Fruit fly (Drosophila melanogaster) whole organism, prepupa: ENCODE results near the gene abd-A.

Experiments
- Blimp-1 ChIP-seq: fragments of 200-800 bp; sonication (Bioruptor generic); optimal IDR thresholded peaks from 3 replicates; lab custom pipeline; 2017; ENCODE audit warnings: missing biosample characterization, missing genetic modification characterization, mild to moderate bottlenecking, moderate library complexity, missing genetic modification reagents
- CG10631 ChIP-seq: fragments of 200-800 bp; sonication (Bioruptor generic); optimal IDR thresholded peaks from 2 replicates; lab custom pipeline; 2016; ENCODE audit warnings: missing biosample characterization, missing genetic modification characterization
- CG11902 ChIP-seq: fragments of 200-800 bp; sonication (Bioruptor generic); optimal IDR thresholded peaks from 3 replicates; lab custom pipeline; 2016; ENCODE audit warnings: missing biosample characterization, missing genetic modification characterization
- CG1621 ChIP-seq: fragments of 200-800 bp; sonication (Bioruptor generic); optimal IDR thresholded peaks from 3 replicates; lab custom pipeline; 2018; ENCODE audit warnings: missing biosample characterization, mild to moderate bottlenecking, missing genetic modification characterization
- CG3032 ChIP-seq: fragments of 200-800 bp; optimal IDR thresholded peaks from 2 replicates; lab custom pipeline; 2019; ENCODE audit warnings: missing biosample characterization, mild to moderate bottlenecking, missing genetic modification characterization, moderate library complexity
- CG32006 ChIP-seq: fragments of 200-800 bp; sonication (Bioruptor generic); optimal IDR thresholded peaks from 3 replicates; lab custom pipeline; 2017; ENCODE audit warnings: missing biosample characterization, mild to moderate bottlenecking, missing genetic modification characterization
- CG34406 ChIP-seq: fragments of 200-800 bp; sonication (Bioruptor generic); optimal IDR thresholded peaks from 3 replicates; lab custom pipeline; 2016; ENCODE audit warnings: missing biosample characterization, missing genetic modification characterization
- CG3919 ChIP-seq: fragments of 200-800 bp; sonication (Bioruptor generic); optimal IDR thresholded peaks from 3 replicates; lab custom pipeline; 2016; ENCODE audit warnings: missing biosample characterization, missing genetic modification characterization
- CG4318 ChIP-seq: fragments of 200-800 bp; sonication (Bioruptor generic); optimal IDR thresholded peaks from 3 replicates; lab custom pipeline; 2017; ENCODE audit warnings: missing biosample characterization, mild to moderate bottlenecking, missing genetic modification characterization
- CG7368 ChIP-seq: fragments of 200-800 bp; sonication (Bioruptor generic); optimal IDR thresholded peaks from 3 replicates; lab custom pipeline; 2016; ENCODE audit warnings: missing biosample characterization, missing genetic modification characterization
- CG8119 ChIP-seq: fragments of 200-800 bp; sonication (Bioruptor generic); IDR thresholded peaks from 3 replicates; pipeline ENCODE4 v1.3.6; 2022; ENCODE audit warnings: missing biosample characterization, missing genetic modification characterization
- CG8632 ChIP-seq: fragments of 200-800 bp; sonication (Bioruptor generic); optimal IDR thresholded peaks from 3 replicates; lab custom pipeline; 2016; ENCODE audit warnings: missing biosample characterization, missing genetic modification characterization
- CG9139 ChIP-seq: fragments of 200-800 bp; sonication (Bioruptor generic); optimal IDR thresholded peaks from 3 replicates; lab custom pipeline; 2017; ENCODE audit warnings: missing biosample characterization, mild to moderate bottlenecking, missing genetic modification characterization
- Eip75B ChIP-seq: fragments of 200-800 bp; sonication (Bioruptor generic); optimal IDR thresholded peaks from 3 replicates; lab custom pipeline; 2016; ENCODE audit warnings: missing biosample characterization, missing genetic modification characterization
- Eip78C ChIP-seq: fragments of 200-800 bp; sonication (Bioruptor generic); peaks from one replicate; lab custom pipeline; 2016; ENCODE audit warnings: missing biosample characterization, missing genetic modification characterization
- Eip93F ChIP-seq: fragments of 200-800 bp; sonication (Bioruptor generic); optimal IDR thresholded peaks from 2 replicates; lab custom pipeline; 2016; ENCODE audit warnings: missing biosample characterization, mild to moderate bottlenecking, missing genetic modification characterization
- Ets21C ChIP-seq: fragments of 200-800 bp; sonication (Bioruptor generic); optimal IDR thresholded peaks from 3 replicates; lab custom pipeline; 2016; ENCODE audit warnings: missing biosample characterization, missing genetic modification characterization
- Ets96B ChIP-seq: fragments of 200-800 bp; optimal IDR thresholded peaks from 2 replicates; lab custom pipeline; 2019; ENCODE audit warnings: missing biosample characterization, mild to moderate bottlenecking, missing genetic modification characterization, moderate library complexity
- Hr38 ChIP-seq: sonication (Bioruptor generic); optimal IDR thresholded peaks from 2 replicates; lab custom pipeline; 2016; ENCODE audit warnings: missing biosample characterization, missing genetic modification characterization
- Hr39 ChIP-seq: fragments of 200-800 bp; sonication (Bioruptor generic); optimal IDR thresholded peaks from 2 replicates; lab custom pipeline; 2016; ENCODE audit warnings: missing biosample characterization, missing genetic modification characterization
- Met ChIP-seq: fragments of 200-800 bp; sonication (Bioruptor generic); optimal IDR thresholded peaks from 3 replicates; lab custom pipeline; 2016; ENCODE audit warnings: missing biosample characterization, missing genetic modification characterization
- OdsH ChIP-seq: fragments of 200-800 bp; sonication (Bioruptor generic); optimal IDR thresholded peaks from 3 replicates; lab custom pipeline; 2016; ENCODE audit warnings: missing biosample characterization, missing genetic modification characterization
- Sox102F ChIP-seq: fragments of 200-800 bp; sonication (Bioruptor generic); optimal IDR thresholded peaks from 2 replicates; lab custom pipeline; 2016; ENCODE audit warnings: missing biosample characterization, mild to moderate bottlenecking, missing genetic modification characterization
- Sox15 ChIP-seq: fragments of 200-800 bp; sonication (Bioruptor generic); optimal IDR thresholded peaks from 3 replicates; lab custom pipeline; 2016; ENCODE audit warnings: missing biosample characterization, missing genetic modification characterization
- acj6 ChIP-seq: fragments of 200-800 bp; sonication (Bioruptor generic); optimal IDR thresholded peaks from 3 replicates; lab custom pipeline; 2016; ENCODE audit warnings: missing biosample characterization, missing genetic modification characterization
- cyc ChIP-seq: fragments of 200-800 bp; sonication (Bioruptor generic); optimal IDR thresholded peaks from 3 replicates; lab custom pipeline; 2016; ENCODE audit warnings: missing biosample characterization, missing genetic modification characterization
- dsx ChIP-seq: fragments of 200-800 bp; optimal IDR thresholded peaks from 3 replicates; lab custom pipeline; 2019; ENCODE audit warnings: missing biosample characterization, mild to moderate bottlenecking, missing genetic modification characterization, moderate library complexity; ENCODE audit not compliant: poor library complexity, severe bottlenecking
- fd85E ChIP-seq: fragments of 200-800 bp; sonication (Bioruptor generic); optimal IDR thresholded peaks from 3 replicates; lab custom pipeline; 2016; ENCODE audit warnings: missing biosample characterization, missing genetic modification characterization
- net ChIP-seq: fragments of 200-800 bp; sonication (Bioruptor generic); optimal IDR thresholded peaks from 3 replicates; lab custom pipeline; 2016; ENCODE audit warnings: missing biosample characterization, missing genetic modification characterization
- pdm3 ChIP-seq: fragments of 200-800 bp; sonication (Bioruptor generic); optimal IDR thresholded peaks from 3 replicates; lab custom pipeline; 2016; ENCODE audit warnings: missing biosample characterization, missing genetic modification characterization
- salr ChIP-seq, 2 experiments: fragments of 200-800 bp; sonication (Bioruptor generic); optimal IDR thresholded peaks; 3 replicates each; lab custom pipeline; 2016 to 2018; ENCODE audit warnings: missing biosample characterization in 2 of 2, missing genetic modification characterization in 2 of 2, mild to moderate bottlenecking in 1 of 2
- svp ChIP-seq: fragments of 200-800 bp; sonication (Bioruptor generic); peaks from one replicate; lab custom pipeline; 2016; ENCODE audit warnings: missing biosample characterization, missing genetic modification characterization
- topi ChIP-seq: fragments of 200-800 bp; sonication (Bioruptor generic); optimal IDR thresholded peaks from 3 replicates; lab custom pipeline; 2016; ENCODE audit warnings: missing biosample characterization, missing genetic modification characterization
- vri ChIP-seq: fragments of 200-800 bp; sonication (Bioruptor generic); optimal IDR thresholded peaks from 3 replicates; lab custom pipeline; 2016; ENCODE audit warnings: missing biosample characterization, mild to moderate bottlenecking, missing genetic modification characterization

The abd-A gene

DNA sequence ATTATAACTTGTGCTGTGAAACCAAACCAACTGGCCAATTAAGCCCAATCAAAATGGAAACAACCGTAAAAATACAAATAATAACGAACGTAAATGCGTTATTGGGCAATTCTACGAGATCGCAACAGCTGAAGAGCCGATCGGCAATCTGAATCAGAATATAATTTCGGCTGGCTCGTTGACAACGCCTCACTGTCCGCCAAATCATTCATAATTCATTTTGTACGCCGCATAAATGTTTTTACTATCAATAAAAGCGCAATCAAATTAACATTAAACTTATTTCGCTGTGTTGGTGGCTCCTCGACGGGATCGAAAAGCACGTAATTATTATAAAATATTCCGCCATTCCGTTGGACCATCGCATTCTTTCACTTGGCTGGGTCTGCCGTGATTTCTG lies 10.9 kb upstream of the abd-A start:
- TF ChIP-seq OdsH (GFP tag; lab: Kevin White, UChicago) (no peak), svp (GFP tag; lab: Kevin White, UChicago) (peak; percentile 38), Ets21C (no peak)

DNA sequence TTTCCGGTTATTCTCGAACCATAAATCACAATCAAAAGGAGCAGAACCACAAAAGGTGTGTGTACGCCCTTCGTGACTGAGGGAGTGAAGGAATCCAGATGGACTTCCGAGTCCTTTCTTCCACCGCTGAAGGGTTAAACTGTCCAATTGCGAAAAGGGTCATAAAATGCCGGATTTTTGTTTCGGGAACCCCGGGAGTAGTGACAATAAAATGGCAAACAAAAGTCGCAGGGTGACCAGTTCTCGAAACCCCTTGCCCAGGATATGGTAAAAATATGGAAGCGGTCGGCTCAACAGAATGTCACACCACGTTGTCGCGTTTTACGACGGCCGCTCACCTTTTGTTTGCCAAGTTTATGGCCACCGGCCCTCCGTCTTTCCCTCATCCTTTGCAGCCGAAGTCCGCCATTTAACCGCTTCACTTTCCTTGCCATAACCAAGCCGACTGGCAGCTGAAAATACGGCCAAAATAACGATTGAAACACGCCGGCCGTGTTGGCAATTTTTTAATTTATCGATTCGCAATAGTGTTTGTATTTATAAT lies 9.8 kb upstream of the abd-A start:
- TF ChIP-seq Eip75B (GFP tag; lab: Kevin White, UChicago) (no peak), Ets96B (tag; lab: Kevin White, UChicago) (no peak), CG3919 (GFP tag; lab: Kevin White, UChicago) (no peak), topi (GFP tag; lab: Kevin White, UChicago) (no peak), Sox102F (GFP tag; lab: Kevin White, UChicago) (no peak), CG34406 (GFP tag; lab: Kevin White, UChicago) (no peak), acj6 (GFP tag; lab: Kevin White, UChicago) (no peak), CG8632 (GFP tag; lab: Kevin White, UChicago) (no peak), Sox15 (no peak), CG3032 (tag; lab: Kevin White, UChicago) (no peak), CG11902 (GFP tag; lab: Kevin White, UChicago) (no peak), Met (GFP tag; lab: Kevin White, UChicago) (no peak), CG7368 (no peak), CG32006 (GFP tag; lab: Kevin White, UChicago) (no peak), Eip93F (GFP tag; lab: Kevin White, UChicago) (no peak), salr (GFP tag; optimal IDR thresholded peaks at IDR 0.05; lab: Kevin White, UChicago) (no peak), CG1621 (tag; lab: Kevin White, UChicago) (no peak), net (no peak), Hr39 (GFP tag; lab: Kevin White, UChicago) (no peak)
- TF ChIP-seq, all 60 proteins: peak for 0

DNA sequence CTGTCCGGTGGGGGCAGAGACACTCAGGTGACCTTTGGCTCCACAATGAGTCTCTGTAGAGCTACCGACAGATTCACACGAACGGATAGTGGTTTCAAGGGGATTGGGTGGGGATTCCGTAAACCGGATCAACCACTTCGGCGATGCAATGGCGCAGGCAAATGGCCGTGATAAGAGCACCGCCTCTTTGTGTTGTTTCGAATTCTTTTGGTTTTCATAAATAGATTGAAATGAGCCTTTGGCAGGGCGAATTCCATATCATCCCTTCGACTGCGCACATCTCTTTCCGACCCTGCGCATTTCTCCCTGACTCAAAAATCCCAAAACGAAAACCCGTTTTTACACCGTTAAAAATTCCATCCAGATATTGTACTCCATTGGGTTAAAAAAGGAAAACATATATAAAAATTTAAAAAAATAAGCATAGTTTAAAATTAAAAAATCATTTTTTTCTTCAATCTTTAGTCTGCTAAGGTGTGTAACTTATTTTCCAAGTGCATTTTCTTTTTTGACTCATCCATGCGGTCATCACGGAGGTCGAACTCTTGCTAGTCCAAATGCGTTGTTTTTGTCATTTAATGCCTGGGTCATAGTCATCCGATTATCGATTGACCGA lies 7.8 kb upstream of the abd-A start:
- no peak for TF ChIP-seq cyc
- no peak for TF ChIP-seq vri
- no peak for TF ChIP-seq CG4318 (GFP tag; lab: Kevin White, UChicago)
- no peak for TF ChIP-seq Blimp-1 (GFP tag; lab: Kevin White, UChicago)
- no peak for TF ChIP-seq Hr38
- no peak for TF ChIP-seq fd85E (GFP tag; lab: Kevin White, UChicago)
- no peak for TF ChIP-seq Sox102F (GFP tag; lab: Kevin White, UChicago)
- no peak for TF ChIP-seq CG3919 (GFP tag; lab: Kevin White, UChicago)
- TF ChIP-seq net: no peak
- peak; percentile 55 for TF ChIP-seq Eip78C
- no peak for TF ChIP-seq dsx (GFP tag; lab: Kevin White, UChicago)
- no peak for TF ChIP-seq Hr39 (GFP tag; lab: Kevin White, UChicago)
- no peak for TF ChIP-seq topi (GFP tag; lab: Kevin White, UChicago)
- no peak for TF ChIP-seq CG9139
- TF ChIP-seq CG8632 (GFP tag; lab: Kevin White, UChicago): no peak
- peak; percentile 51 for TF ChIP-seq svp (GFP tag; lab: Kevin White, UChicago)
- TF ChIP-seq, all 60 proteins: peak for 2

DNA sequence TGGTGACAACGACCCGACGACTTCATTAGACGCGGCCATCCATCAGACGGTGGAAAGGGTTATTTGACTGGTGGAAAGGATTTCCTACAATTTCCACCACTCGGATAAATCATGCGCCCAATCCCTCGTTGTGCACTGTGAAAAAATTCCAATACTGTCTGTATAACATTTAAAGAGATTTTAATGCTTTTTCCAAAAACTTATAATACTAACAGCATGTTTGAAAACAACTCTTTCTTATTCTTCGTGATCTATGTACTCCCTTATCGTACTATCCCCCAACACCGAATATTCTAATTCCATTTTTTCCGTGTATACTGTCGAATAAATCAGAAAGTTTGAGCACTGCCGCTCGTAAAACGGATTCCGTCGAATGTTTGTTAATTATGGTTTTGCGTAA lies 6.2 kb upstream of the abd-A start:
- no peak for TF ChIP-seq CG8119 (GFP tag; lab: Robert Waterston, UW)
- TF ChIP-seq Ets96B (tag; lab: Kevin White, UChicago): no peak
- TF ChIP-seq CG10631 (GFP tag; lab: Kevin White, UChicago): no peak
- no peak for TF ChIP-seq topi (GFP tag; lab: Kevin White, UChicago)
- TF ChIP-seq cyc: no peak
- TF ChIP-seq pdm3 (GFP tag; lab: Kevin White, UChicago): no peak
- TF ChIP-seq, all 60 proteins: peak for 0
